Worm (Caenorhabditis elegans) whole organism, L3 larva: Measurements from ENCODE around the gene wdr-5.3.

Experiments
- ceh-16 ChIP-seq: sonication (generic microtip); optimal IDR thresholded peaks from 2 replicates; lab custom pipeline; 2017; ENCODE audit warnings: missing biosample characterization, missing genetic modification characterization
- ceh-28 ChIP-seq: fragments of 150-350 bp; optimal IDR thresholded peaks from 2 replicates; lab custom pipeline; 2014; ENCODE audit warnings: missing biosample characterization, missing genetic modification reagents, missing genetic modification characterization
- fkh-10 ChIP-seq: sonication (generic microtip); optimal IDR thresholded peaks from 2 replicates; lab custom pipeline; 2017; ENCODE audit warnings: missing biosample characterization, missing genetic modification reagents, missing genetic modification characterization
- lin-39 ChIP-seq: fragments of 150-350 bp; optimal IDR thresholded peaks from 2 replicates; lab custom pipeline; 2018; ENCODE audit warnings: missing biosample characterization, missing genetic modification reagents, missing genetic modification characterization
- nhr-237 ChIP-seq: fragments of 150-350 bp; optimal IDR thresholded peaks from 2 replicates; lab custom pipeline; 2014; ENCODE audit warnings: missing biosample characterization, missing genetic modification characterization
- nhr-28 ChIP-seq: fragments of 150-350 bp; optimal IDR thresholded peaks from 2 replicates; lab custom pipeline; 2014; ENCODE audit warnings: missing biosample characterization, missing genetic modification characterization
- pqm-1 ChIP-seq: fragments of 150-350 bp; optimal IDR thresholded peaks from 2 replicates; lab custom pipeline; 2017; ENCODE audit warnings: missing biosample characterization, missing genetic modification characterization, inconsistent platforms
- skn-1 ChIP-seq: fragments of 150-350 bp; optimal IDR thresholded peaks from 2 replicates; lab custom pipeline; 2014; ENCODE audit warnings: missing biosample characterization, missing genetic modification characterization
- unc-39 ChIP-seq: sonication (generic microtip); optimal IDR thresholded peaks from 4 replicates; lab custom pipeline; 2017; ENCODE audit warnings: missing biosample characterization, missing genetic modification characterization
- zag-1 ChIP-seq: fragments of 150-350 bp; optimal IDR thresholded peaks from 2 replicates; lab custom pipeline; 2014; ENCODE audit warnings: missing biosample characterization, missing genetic modification characterization
- ztf-11 ChIP-seq: fragments of 150-350 bp; optimal IDR thresholded peaks from 2 replicates; lab custom pipeline; 2014; ENCODE audit warnings: missing biosample characterization, missing genetic modification characterization

DNA sequence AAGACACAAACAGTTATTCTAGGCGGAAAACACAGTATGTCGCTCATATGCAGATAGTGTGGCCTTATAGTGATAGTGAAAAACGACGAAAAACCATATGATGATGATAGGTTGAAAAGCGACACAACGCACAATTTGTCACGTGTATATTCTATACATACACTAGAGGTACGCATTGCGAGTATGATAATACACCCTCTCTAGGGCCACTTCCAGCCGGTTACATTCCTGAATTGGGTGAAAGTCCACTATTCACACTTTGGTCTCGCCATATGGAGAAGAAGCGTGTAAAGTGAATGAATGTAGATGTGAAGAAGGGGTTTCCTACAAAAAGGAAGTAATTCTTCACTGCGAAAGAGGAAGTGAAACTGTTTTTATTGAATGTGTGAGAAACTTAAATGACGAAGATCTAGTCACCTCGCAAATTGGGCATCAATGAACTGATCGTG is 7.4 kb upstream of the wdr-5.3 start:
- no peak for TF ChIP-seq skn-1 (tag; lab: Kevin White, UChicago)
- TF ChIP-seq nhr-237: no peak
- TF ChIP-seq ceh-16 (tag; lab: Kevin White, UChicago): no peak
- TF ChIP-seq zag-1: no peak
- peak; percentile 59 for TF ChIP-seq ceh-28
- no peak for TF ChIP-seq unc-39 (tag; lab: Kevin White, UChicago)
- TF ChIP-seq nhr-28 (tag; lab: Kevin White, UChicago): no peak
- TF ChIP-seq ztf-11 (tag; lab: Kevin White, UChicago): no peak
- TF ChIP-seq lin-39 (tag; lab: Kevin White, UChicago): no peak
- no peak for TF ChIP-seq fkh-10 (GFP tag; lab: Kevin White, UChicago)
- TF ChIP-seq pqm-1 (tag; lab: Kevin White, UChicago): peak; percentile 87
